Fruit fly (Drosophila melanogaster) whole organism, embryonic: Measurements from ENCODE around the gene CG31793.

ENCODE experiments used
- Awh ChIP-seq: fragments of 200-800 bp; sonication (Bioruptor generic); IDR thresholded peaks from 2 replicates; pipeline ENCODE4, ENCODE4 v1.3.6; 2022; ENCODE audit warnings: missing biosample characterization, missing genetic modification characterization
- CG10267 ChIP-seq: fragments of 200-800 bp; sonication (Bioruptor generic); optimal IDR thresholded peaks from 2 replicates; lab custom pipeline; 2018; ENCODE audit warnings: missing biosample characterization, mild to moderate bottlenecking, missing genetic modification characterization, moderate library complexity
- CG10366 ChIP-seq: fragments of 200-800 bp; sonication (Bioruptor generic); IDR thresholded peaks from 2 replicates; pipeline ENCODE4 v1.3.6; 2022; ENCODE audit warnings: missing biosample characterization, missing genetic modification characterization
- CG11456 ChIP-seq: fragments of 200-800 bp; sonication (Bioruptor generic); IDR thresholded peaks from 3 replicates; pipeline ENCODE4 v1.3.6; 2022; ENCODE audit warnings: missing biosample characterization, missing genetic modification characterization
- CG11504 ChIP-seq: fragments of 200-800 bp; sonication (Bioruptor generic); optimal IDR thresholded peaks from 3 replicates; lab custom pipeline; 2019; ENCODE audit warnings: missing biosample characterization, mild to moderate bottlenecking, missing genetic modification characterization, moderate library complexity
- CG15269 ChIP-seq: fragments of 200-800 bp; sonication (Bioruptor generic); optimal IDR thresholded peaks from 2 replicates; lab custom pipeline; 2018; ENCODE audit warnings: missing biosample characterization, mild to moderate bottlenecking, missing genetic modification characterization, moderate library complexity
- CG1603 ChIP-seq: fragments of 200-800 bp; sonication (Bioruptor generic); optimal IDR thresholded peaks from 2 replicates; lab custom pipeline; 2019; ENCODE audit warnings: missing biosample characterization, mild to moderate bottlenecking, missing genetic modification characterization, moderate library complexity
- CG17802 ChIP-seq: fragments of 200-800 bp; sonication (Bioruptor generic); optimal IDR thresholded peaks from 2 replicates; lab custom pipeline; 2018; ENCODE audit warnings: missing biosample characterization, mild to moderate bottlenecking, missing genetic modification characterization, moderate library complexity
- CG17829 ChIP-seq: fragments of 200-800 bp; optimal IDR thresholded peaks from 2 replicates; lab custom pipeline; 2019; ENCODE audit warnings: missing biosample characterization, mild to moderate bottlenecking, missing genetic modification characterization, moderate library complexity
- CG18262 ChIP-seq: fragments of 200-800 bp; optimal IDR thresholded peaks from 3 replicates; lab custom pipeline; 2019; ENCODE audit warnings: missing biosample characterization, mild to moderate bottlenecking, missing genetic modification characterization, moderate library complexity
- CG2712 ChIP-seq: fragments of 200-800 bp; optimal IDR thresholded peaks from 3 replicates; lab custom pipeline; 2019; ENCODE audit warnings: missing biosample characterization, mild to moderate bottlenecking, missing genetic modification characterization, moderate library complexity
- CG30431 ChIP-seq: fragments of 200-800 bp; sonication (Bioruptor generic); optimal IDR thresholded peaks from 2 replicates; lab custom pipeline; 2017; ENCODE audit warnings: missing biosample characterization, missing genetic modification characterization
- CG3281 ChIP-seq: fragments of 200-800 bp; sonication (Bioruptor generic); optimal IDR thresholded peaks from 3 replicates; lab custom pipeline; 2017; ENCODE audit warnings: missing biosample characterization, mild to moderate bottlenecking, missing genetic modification characterization
- CG34422 ChIP-seq: fragments of 200-800 bp; sonication (Bioruptor generic); IDR thresholded peaks from 3 replicates; pipeline ENCODE4 v1.3.6; 2022; ENCODE audit warnings: missing biosample characterization, missing genetic modification characterization
- CG4328 ChIP-seq: fragments of 200-800 bp; sonication (Bioruptor generic); optimal IDR thresholded peaks from 3 replicates; lab custom pipeline; 2017; ENCODE audit warnings: missing biosample characterization, missing genetic modification reagents, missing genetic modification characterization
- CG4404 ChIP-seq: fragments of 200-800 bp; sonication (Bioruptor generic); IDR thresholded peaks from 2 replicates; pipeline ENCODE4 v1.3.6; 2022; ENCODE audit warnings: missing biosample characterization, missing genetic modification characterization
- CG6854 ChIP-seq: fragments of 200-800 bp; sonication (Bioruptor generic); optimal IDR thresholded peaks from 3 replicates; lab custom pipeline; 2017; ENCODE audit warnings: missing biosample characterization, mild to moderate bottlenecking, missing genetic modification characterization
- CG7556 ChIP-seq: fragments of 200-800 bp; sonication (Bioruptor generic); optimal IDR thresholded peaks from 2 replicates; lab custom pipeline; 2017; ENCODE audit warnings: missing biosample characterization, mild to moderate bottlenecking, missing genetic modification characterization
- CG7839 ChIP-seq: fragments of 200-800 bp; sonication (Bioruptor generic); optimal IDR thresholded peaks from 3 replicates; lab custom pipeline; 2018; ENCODE audit warnings: missing biosample characterization, mild to moderate bottlenecking, missing genetic modification characterization, moderate library complexity
- CG9932 ChIP-seq: fragments of 200-800 bp; sonication (Bioruptor generic); IDR thresholded peaks from 2 replicates; pipeline ENCODE4 v1.3.6; 2022; ENCODE audit warnings: missing biosample characterization, missing genetic modification characterization
- CoRest ChIP-seq: fragments of 200-800 bp; sonication (Bioruptor generic); optimal IDR thresholded peaks from 3 replicates; lab custom pipeline; 2018; ENCODE audit warnings: missing biosample characterization, mild to moderate bottlenecking, missing genetic modification characterization, moderate library complexity
- CrebB ChIP-seq: fragments of 200-800 bp; sonication (Bioruptor generic); optimal IDR thresholded peaks from 3 replicates; lab custom pipeline; 2018; ENCODE audit warnings: missing biosample characterization, mild to moderate bottlenecking, missing genetic modification characterization
- D19A ChIP-seq: fragments of 200-800 bp; optimal IDR thresholded peaks from 3 replicates; lab custom pipeline; 2019; ENCODE audit warnings: missing biosample characterization, mild to moderate bottlenecking, missing genetic modification characterization, moderate library complexity
- Dip3 ChIP-seq: fragments of 200-800 bp; sonication (Bioruptor generic); optimal IDR thresholded peaks from 3 replicates; lab custom pipeline; 2016; ENCODE audit warnings: missing biosample characterization, missing genetic modification characterization
- Dp ChIP-seq: fragments of 200-800 bp; sonication (Bioruptor generic); optimal IDR thresholded peaks from 2 replicates; lab custom pipeline; 2018; ENCODE audit warnings: missing biosample characterization, mild to moderate bottlenecking, missing genetic modification characterization, moderate library complexity
- Eip74EF ChIP-seq, 2 experiments: fragments of 200-800 bp in 1 of 2; fragments of >200 bp in 1 of 2; sonication (Bioruptor generic) in 1 of 2; optimal IDR thresholded peaks; 2 replicates each; lab custom pipeline; 2017 to 2019; ENCODE audit warnings: missing biosample characterization in 2 of 2, missing genetic modification characterization in 2 of 2, mild to moderate bottlenecking in 1 of 2, moderate library complexity in 1 of 2
- Hand ChIP-seq: fragments of 200-800 bp; sonication (Bioruptor generic); optimal IDR thresholded peaks from 2 replicates; lab custom pipeline; 2017; ENCODE audit warnings: mild to moderate bottlenecking, missing biosample characterization, missing genetic modification reagents, missing genetic modification characterization
- MBD-R2 ChIP-seq: fragments of 200-800 bp; sonication (Bioruptor generic); IDR thresholded peaks from 2 replicates; pipeline ENCODE4 v1.3.6; 2022; ENCODE audit warnings: missing biosample characterization, missing genetic modification characterization
- Myb ChIP-seq: fragments of 200-800 bp; sonication (Bioruptor generic); optimal IDR thresholded peaks from 2 replicates; lab custom pipeline; 2016; ENCODE audit warnings: missing biosample characterization, missing genetic modification characterization
- Nf-YC ChIP-seq: fragments of 200-800 bp; optimal IDR thresholded peaks from 3 replicates; lab custom pipeline; 2019; ENCODE audit warnings: missing biosample characterization, mild to moderate bottlenecking, missing genetic modification characterization, moderate library complexity
- NfI ChIP-seq: fragments of 200-800 bp; sonication (Bioruptor generic); optimal IDR thresholded peaks from 3 replicates; lab custom pipeline; 2018; ENCODE audit warnings: missing biosample characterization, mild to moderate bottlenecking, missing genetic modification characterization, moderate library complexity
- PHDP ChIP-seq: fragments of 200-800 bp; sonication (Bioruptor generic); optimal IDR thresholded peaks from 3 replicates; lab custom pipeline; 2018; ENCODE audit warnings: missing biosample characterization, mild to moderate bottlenecking, missing genetic modification characterization, moderate library complexity
- Ptx1 ChIP-seq: fragments of 200-800 bp; sonication (Bioruptor generic); IDR thresholded peaks from 2 replicates; pipeline ENCODE4 v1.3.6; 2022; ENCODE audit warnings: missing biosample characterization, missing genetic modification characterization
- bbx ChIP-seq: fragments of 200-800 bp; sonication (Bioruptor generic); IDR thresholded peaks from 2 replicates; pipeline ENCODE4 v1.3.6; 2022; ENCODE audit warnings: missing biosample characterization, missing genetic modification characterization; ENCODE audit not compliant: partially characterized antibody
- crol ChIP-seq: fragments of 200-800 bp; sonication (Bioruptor generic); IDR thresholded peaks from 2 replicates; pipeline ENCODE4 v1.3.6; 2022; ENCODE audit warnings: missing biosample characterization, missing genetic modification characterization
- dimm ChIP-seq: fragments of 200-800 bp; sonication (Bioruptor generic); IDR thresholded peaks from 2 replicates; pipeline ENCODE4 v1.3.6; 2022; ENCODE audit warnings: missing biosample characterization, missing genetic modification characterization
- en ChIP-seq: fragments of 200-800 bp; sonication (Bioruptor generic); optimal IDR thresholded peaks from 2 replicates; lab custom pipeline; 2016; ENCODE audit warnings: missing biosample characterization, missing genetic modification characterization
- esg ChIP-seq: fragments of 200-800 bp; sonication (Bioruptor generic); conservative IDR thresholded peaks from 2 replicates; pipeline ENCODE4 v1.3.6; 2022; ENCODE audit warnings: missing biosample characterization, missing genetic modification characterization
- ewg ChIP-seq: fragments of 200-800 bp; sonication (Bioruptor generic); optimal IDR thresholded peaks from 3 replicates; lab custom pipeline; 2017; ENCODE audit warnings: mild to moderate bottlenecking, missing biosample characterization, missing genetic modification reagents, missing genetic modification characterization
- eyg ChIP-seq: fragments of 200-800 bp; sonication (Bioruptor generic); optimal IDR thresholded peaks from 3 replicates; lab custom pipeline; 2016; ENCODE audit warnings: missing biosample characterization, missing genetic modification characterization
- gro ChIP-seq: fragments of 200-800 bp; sonication (Bioruptor generic); optimal IDR thresholded peaks from 2 replicates; lab custom pipeline; 2016; ENCODE audit warnings: missing biosample characterization, missing genetic modification characterization
- nau ChIP-seq: fragments of 200-800 bp; sonication (Bioruptor generic); optimal IDR thresholded peaks from 3 replicates; lab custom pipeline; 2017; ENCODE audit warnings: missing biosample characterization, mild to moderate bottlenecking, missing genetic modification characterization, missing genetic modification reagents
- odd ChIP-seq: fragments of 200-800 bp; sonication (Bioruptor generic); optimal IDR thresholded peaks from 2 replicates; lab custom pipeline; 2017; ENCODE audit warnings: missing biosample characterization, mild to moderate bottlenecking, missing genetic modification characterization
- prd ChIP-seq, 3 experiments: fragments of >200 bp in 2 of 3; fragments of 200-800 bp in 1 of 3; sonication (Bioruptor generic) in 1 of 3; optimal IDR thresholded peaks in 2 of 3; IDR thresholded peaks in 1 of 3; 2 replicates in 2 of 3; 3 replicates in 1 of 3; pipeline versions ENCODE4 v1.3.6 to Lab custom; 2017 to 2022; ENCODE audit warnings: missing biosample characterization in 1 of 3, missing genetic modification characterization in 1 of 3
- slbo ChIP-seq: fragments of 200-800 bp; sonication (Bioruptor generic); IDR thresholded peaks from 2 replicates; pipeline ENCODE4 v1.3.6; 2022; ENCODE audit warnings: missing biosample characterization, missing genetic modification characterization
- wor ChIP-seq: fragments of 200-800 bp; sonication (Bioruptor generic); IDR thresholded peaks from 2 replicates; pipeline ENCODE4 v1.3.6; 2022; ENCODE audit warnings: missing biosample characterization, missing genetic modification characterization

CG31793 gene

DNA sequence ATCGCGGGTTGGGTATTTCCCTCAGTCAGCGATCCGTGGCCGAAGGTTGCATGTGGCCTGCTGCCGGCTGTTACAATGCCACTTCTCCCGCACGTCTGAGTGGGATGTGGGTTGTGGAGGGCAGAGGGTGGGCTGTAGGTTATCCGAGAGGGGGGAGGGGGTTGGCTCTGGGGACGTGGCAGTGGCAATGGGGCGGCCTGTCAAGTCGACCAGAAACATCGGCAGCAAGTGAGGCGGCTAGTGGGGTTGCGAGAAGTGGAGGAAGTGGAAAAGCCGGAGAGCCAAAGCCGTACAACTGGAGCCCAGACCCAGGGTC is 21.5 kb downstream of the CG31793 start (continued):
- TF ChIP-seq CG11456 (GFP tag; lab: Robert Waterston, UW) = peak; percentile 39; the same call in 1 of the 3 replicates
- TF ChIP-seq CG7556 = peak; percentile 60
- no peak for TF ChIP-seq wor (GFP tag; lab: Robert Waterston, UW)

DNA sequence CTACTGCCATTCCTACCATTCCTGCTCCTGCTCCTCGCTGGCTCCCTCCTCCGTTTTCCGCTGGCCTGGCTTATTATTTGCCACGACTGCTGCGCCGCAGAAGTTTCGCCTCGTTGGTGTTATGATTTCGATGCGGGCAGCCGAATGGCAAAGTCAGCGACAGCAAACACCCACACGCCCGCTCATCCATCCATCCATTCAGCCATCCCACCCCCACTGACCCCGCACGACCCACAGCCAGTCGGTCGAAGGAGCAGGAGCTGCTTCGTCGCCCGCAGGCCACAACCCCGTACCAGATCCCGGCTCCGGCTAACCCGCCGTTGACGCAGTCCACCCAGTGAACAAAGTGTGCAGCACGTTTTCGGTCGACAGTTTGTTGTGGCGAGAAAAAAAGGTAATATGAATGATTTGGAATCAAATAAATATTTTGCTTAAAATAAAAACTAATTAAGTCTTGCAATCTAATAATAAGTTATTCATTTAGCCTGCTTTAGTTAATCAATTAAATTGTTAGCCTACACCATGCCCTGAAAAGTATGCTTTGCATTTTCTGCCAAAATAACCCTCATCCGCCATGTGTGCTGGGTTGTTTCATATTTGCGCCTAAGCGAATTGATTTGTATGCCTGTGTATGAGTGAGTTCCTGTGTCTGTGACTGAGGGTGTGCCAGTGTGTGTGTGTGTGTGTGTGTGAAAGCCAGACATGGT is 23.5 kb downstream of the CG31793 start:
- peak; percentile 45 for TF ChIP-seq nau (GFP tag; lab: Kevin White, UChicago)
- TF ChIP-seq CG6854 (GFP tag; lab: Kevin White, UChicago) = peak; percentile 63
- peak; percentile 38 for TF ChIP-seq gro (GFP tag; lab: Kevin White, UChicago)
- peak; percentile 61 for TF ChIP-seq Ptx1 (GFP tag; lab: Robert Waterston, UW)
- peak; percentile 51 for TF ChIP-seq CG18262 (tag; lab: Kevin White, UChicago)
- TF ChIP-seq CrebB (tag; lab: Kevin White, UChicago) = peak; percentile 16
- TF ChIP-seq Myb = no peak
- TF ChIP-seq CG10366 = peak; percentile 20; the same call in 1 of the 2 replicates
- 0 out of 3 replicates have a peak, but pooled peaks have one; percentile 39 for TF ChIP-seq CG34422
- peak; percentile 55 for TF ChIP-seq CG2712
- TF ChIP-seq ewg (GFP tag; lab: Kevin White, UChicago) = peak; percentile 25
- TF ChIP-seq D19A (tag; lab: Kevin White, UChicago) = peak; percentile 41
- TF ChIP-seq CG7839 = peak; percentile 72
- TF ChIP-seq CG10267 (tag; lab: Kevin White, UChicago) = peak; percentile 40
- no peak for TF ChIP-seq en (GFP tag; lab: Kevin White, UChicago)
- peak; percentile 11 for TF ChIP-seq eyg (GFP tag; lab: Kevin White, UChicago)
- peak; percentile 85 for TF ChIP-seq Hand (GFP tag; lab: Kevin White, UChicago)
- TF ChIP-seq CG17829 = peak; percentile 21
- TF ChIP-seq dimm = no peak
- TF ChIP-seq crol (GFP tag; lab: Robert Waterston, UW) = peak; percentile 79
- peak in 1 of 2 experiments; percentile 28 for TF ChIP-seq Eip74EF (GFP tag; optimal IDR thresholded peaks at IDR 0.05; lab: Kevin White, UChicago)
- peak; percentile 35 for TF ChIP-seq CG1603
- TF ChIP-seq NfI (GFP tag; lab: Kevin White, UChicago) = peak; percentile 65
- no peak for TF ChIP-seq prd (optimal IDR thresholded peaks at IDR 0.05; lab: Kevin White, UChicago)
- peak; percentile 17; the same call in 1 of the 3 replicates for TF ChIP-seq prd (GFP tag; IDR thresholded peaks at IDR 0.05; lab: Robert Waterston, UW)
- peak; percentile 65 for TF ChIP-seq CG15269 (tag; lab: Kevin White, UChicago)
- TF ChIP-seq CG7556 = peak; percentile 88
- TF ChIP-seq bbx = no peak
- peak; percentile 66 for TF ChIP-seq PHDP (tag; lab: Kevin White, UChicago)
- no peak for TF ChIP-seq CG30431 (GFP tag; lab: Kevin White, UChicago)
- peak; percentile 0 for TF ChIP-seq Dip3 (GFP tag; lab: Kevin White, UChicago)
- TF ChIP-seq CG3281 (GFP tag; lab: Kevin White, UChicago) = peak; percentile 75
- TF ChIP-seq CG17802 = no peak
- peak; percentile 35 for TF ChIP-seq odd (GFP tag; lab: Kevin White, UChicago)
- 0 out of 2 replicates have a peak, but pooled peaks have one; percentile 17 for TF ChIP-seq esg (GFP tag; lab: Robert Waterston, UW)
- TF ChIP-seq CG4404 (GFP tag; lab: Robert Waterston, UW) = peak; percentile 32; the same call in 1 of the 2 replicates
- TF ChIP-seq slbo (GFP tag; lab: Robert Waterston, UW) = peak; percentile 52; the same call in 1 of the 2 replicates
- no peak for TF ChIP-seq Dp
- TF ChIP-seq Awh = no peak
- TF ChIP-seq CoRest (tag; lab: Kevin White, UChicago) = peak; percentile 70
- peak; percentile 51 for TF ChIP-seq Nf-YC (tag; lab: Kevin White, UChicago)
- no peak for TF ChIP-seq MBD-R2
- peak; percentile 46 for TF ChIP-seq CG11504
- peak; percentile 38; the same call in 1 of the 2 replicates for TF ChIP-seq CG9932 (GFP tag; lab: Robert Waterston, UW)
- TF ChIP-seq CG4328 = peak; percentile 23
